Worm (Caenorhabditis elegans): Measurements from ENCODE around the gene Y41G9A.6.

The Y41G9A.6 gene

ce11 chrX:3003703-3004102 is at the start of gene Y41G9A.6:
Gene Y41G9A.6 (minus strand): TSS chrX:3003803.
- TF ChIP-seq him-1 (tag; optimal IDR thresholded peaks at IDR 0.05) = no peak
- no peak for TF ChIP-seq W03F9.2 (tag; optimal IDR thresholded peaks at IDR 0.05)
- TF ChIP-seq dao-5 (tag; optimal IDR thresholded peaks at IDR 0.05) = no peak

ce11 chrX:3051315-3051993 is 47.9 kb upstream of the Y41G9A.6 start:
- TF ChIP-seq dao-5 (tag; optimal IDR thresholded peaks at IDR 0.05) = no peak
- no peak for TF ChIP-seq W03F9.2 (tag; optimal IDR thresholded peaks at IDR 0.05)
- no peak for TF ChIP-seq him-1 (tag; optimal IDR thresholded peaks at IDR 0.05)

ce11 chrX:3049233-3049632 is 45.6 kb upstream of the Y41G9A.6 start:
- no peak for TF ChIP-seq W03F9.2 (tag; optimal IDR thresholded peaks at IDR 0.05)
- TF ChIP-seq him-1 (tag; optimal IDR thresholded peaks at IDR 0.05) = peak; percentile 75

- no peak for TF ChIP-seq dao-5 (tag; optimal IDR thresholded peaks at IDR 0.05)
- no peak for TF ChIP-seq him-1 (tag; optimal IDR thresholded peaks at IDR 0.05)
- TF ChIP-seq W03F9.2 (tag; optimal IDR thresholded peaks at IDR 0.05) = no peak
These were observed 45.1 kb upstream of the Y41G9A.6 start for ce11 chrX:3048696-3049095.

ce11 chrX:3047224-3047623 is 43.6 kb upstream of the Y41G9A.6 start:
- no peak for TF ChIP-seq him-1 (tag; optimal IDR thresholded peaks at IDR 0.05)
- TF ChIP-seq W03F9.2 (tag; optimal IDR thresholded peaks at IDR 0.05) = no peak
- no peak for TF ChIP-seq dao-5 (tag; optimal IDR thresholded peaks at IDR 0.05)

ce11 chrX:3045466-3045865 is 41.9 kb upstream of the Y41G9A.6 start, which contains the start of gene cnnm-3:
Gene cnnm-3 (minus strand): TSS chrX:3045847.
- TF ChIP-seq W03F9.2 (tag; optimal IDR thresholded peaks at IDR 0.05) (no peak), him-1 (tag; optimal IDR thresholded peaks at IDR 0.05) (no peak), dao-5 (tag; optimal IDR thresholded peaks at IDR 0.05) (no peak)

- no peak for TF ChIP-seq him-1 (tag; optimal IDR thresholded peaks at IDR 0.05)
- TF ChIP-seq dao-5 (tag; optimal IDR thresholded peaks at IDR 0.05) = no peak
- no peak for TF ChIP-seq W03F9.2 (tag; optimal IDR thresholded peaks at IDR 0.05)
These were observed 37.0 kb upstream of the Y41G9A.6 start for ce11 chrX:3040609-3041008.

- TF ChIP-seq dao-5 (tag; optimal IDR thresholded peaks at IDR 0.05) (no peak), W03F9.2 (tag; optimal IDR thresholded peaks at IDR 0.05) (no peak), him-1 (tag; optimal IDR thresholded peaks at IDR 0.05) (no peak)
These were observed 36.4 kb upstream of the Y41G9A.6 start for ce11 chrX:3040021-3040420.

ce11 chrX:3035972-3036379 is 32.4 kb upstream of the Y41G9A.6 start:
- peak; percentile 81 for TF ChIP-seq W03F9.2 (tag; optimal IDR thresholded peaks at IDR 0.05)
- TF ChIP-seq him-1 (tag; optimal IDR thresholded peaks at IDR 0.05) = peak; percentile 98
- peak; percentile 95 for TF ChIP-seq dao-5 (tag; optimal IDR thresholded peaks at IDR 0.05)

- no peak for TF ChIP-seq him-1 (tag; optimal IDR thresholded peaks at IDR 0.05)
- no peak for TF ChIP-seq dao-5 (tag; optimal IDR thresholded peaks at IDR 0.05)
- no peak for TF ChIP-seq W03F9.2 (tag; optimal IDR thresholded peaks at IDR 0.05)
These were observed 30.6 kb upstream of the Y41G9A.6 start, which contains the start of gene M02F4.2 for ce11 chrX:3034203-3034602. Gene M02F4.2 (minus strand): TSS chrX:3034303.

- TF ChIP-seq him-1 (tag; optimal IDR thresholded peaks at IDR 0.05) = no peak
These were observed 29.9 kb upstream of the Y41G9A.6 start for ce11 chrX:3033492-3033891.

ce11 chrX:3031484-3031883 is 27.9 kb upstream of the Y41G9A.6 start, which contains the start of gene clec-265:
Gene clec-265 (plus strand): TSS chrX:3031783.
- no peak for TF ChIP-seq dao-5 (tag; optimal IDR thresholded peaks at IDR 0.05)
- TF ChIP-seq W03F9.2 (tag; optimal IDR thresholded peaks at IDR 0.05) = no peak
- no peak for TF ChIP-seq him-1 (tag; optimal IDR thresholded peaks at IDR 0.05)

ce11 chrX:3029030-3029429 is 25.4 kb upstream of the Y41G9A.6 start, which contains the start of gene M02F4.1:
Gene M02F4.1 (minus strand): TSS chrX:3029130.
- TF ChIP-seq W03F9.2 (tag; optimal IDR thresholded peaks at IDR 0.05) = no peak
- TF ChIP-seq him-1 (tag; optimal IDR thresholded peaks at IDR 0.05) = no peak
- TF ChIP-seq dao-5 (tag; optimal IDR thresholded peaks at IDR 0.05) = no peak

- no peak for TF ChIP-seq W03F9.2 (tag; optimal IDR thresholded peaks at IDR 0.05)
- TF ChIP-seq dao-5 (tag; optimal IDR thresholded peaks at IDR 0.05) = no peak
- TF ChIP-seq him-1 (tag; optimal IDR thresholded peaks at IDR 0.05) = no peak
These were observed 21.5 kb upstream of the Y41G9A.6 start for ce11 chrX:3025145-3025544.

ce11 chrX:3024637-3025113 is 21.1 kb upstream of the Y41G9A.6 start, which contains the start of gene aqp-7:
Gene aqp-7 (plus strand): TSS chrX:3025063.
- TF ChIP-seq dao-5 (tag; optimal IDR thresholded peaks at IDR 0.05) (no peak), W03F9.2 (tag; optimal IDR thresholded peaks at IDR 0.05) (no peak), him-1 (tag; optimal IDR thresholded peaks at IDR 0.05) (no peak)
